Worm (Caenorhabditis elegans) whole organism, L3 larva: ENCODE measurements around the gene srab-6.

Source experiments
- aly-2 ChIP-seq: fragments of 150-350 bp; optimal IDR thresholded peaks from 2 replicates; lab custom pipeline; 2014; ENCODE audit warnings: missing biosample characterization, missing genetic modification characterization
- ceh-28 ChIP-seq: fragments of 150-350 bp; optimal IDR thresholded peaks from 2 replicates; lab custom pipeline; 2014; ENCODE audit warnings: missing biosample characterization, missing genetic modification reagents, missing genetic modification characterization
- ceh-82 ChIP-seq: fragments of 150-350 bp; optimal IDR thresholded peaks from 2 replicates; lab custom pipeline; 2014; ENCODE audit warnings: missing biosample characterization, missing genetic modification characterization
- fos-1 ChIP-seq: fragments of 150-350 bp; optimal IDR thresholded peaks from 2 replicates; lab custom pipeline; 2014; ENCODE audit warnings: missing biosample characterization, missing genetic modification characterization
- jun-1 ChIP-seq: fragments of 150-350 bp; optimal IDR thresholded peaks from 2 replicates; lab custom pipeline; 2014; ENCODE audit warnings: missing biosample characterization, missing genetic modification reagents, missing genetic modification characterization
- lin-39 ChIP-seq: fragments of 150-350 bp; optimal IDR thresholded peaks from 2 replicates; lab custom pipeline; 2018; ENCODE audit warnings: missing biosample characterization, missing genetic modification reagents, missing genetic modification characterization
- mdl-1 ChIP-seq: fragments of 150-350 bp; optimal IDR thresholded peaks from 2 replicates; lab custom pipeline; 2014; ENCODE audit warnings: missing biosample characterization, missing genetic modification characterization
- nhr-11 ChIP-seq: fragments of 150-350 bp; optimal IDR thresholded peaks from 2 replicates; lab custom pipeline; 2014; ENCODE audit warnings: missing biosample characterization, missing genetic modification characterization
- nhr-237 ChIP-seq: fragments of 150-350 bp; optimal IDR thresholded peaks from 2 replicates; lab custom pipeline; 2014; ENCODE audit warnings: missing biosample characterization, missing genetic modification characterization
- nhr-77 ChIP-seq: fragments of 150-350 bp; optimal IDR thresholded peaks from 2 replicates; lab custom pipeline; 2014; ENCODE audit warnings: missing biosample characterization, missing genetic modification characterization
- pha-4 ChIP-seq: fragments of 150-350 bp; optimal IDR thresholded peaks from 2 replicates; lab custom pipeline; 2014; ENCODE audit warnings: missing biosample characterization, missing genetic modification reagents, missing genetic modification characterization
- skn-1 ChIP-seq: fragments of 150-350 bp; optimal IDR thresholded peaks from 2 replicates; lab custom pipeline; 2014; ENCODE audit warnings: missing biosample characterization, missing genetic modification characterization
- unc-62 ChIP-seq: fragments of 150-350 bp; sonication (generic microtip); optimal IDR thresholded peaks from 4 replicates; lab custom pipeline; 2014; ENCODE audit warnings: missing biosample characterization, missing genetic modification reagents, missing genetic modification characterization

ce11 chrV:3162299-3162698 is 10.5 kb upstream of the srab-6 start:
- no peak for TF ChIP-seq nhr-77 (tag; lab: Kevin White, UChicago)
- no peak for TF ChIP-seq aly-2
- no peak for TF ChIP-seq nhr-11 (tag; lab: Kevin White, UChicago)
- no peak for TF ChIP-seq jun-1 (tag; lab: Kevin White, UChicago)
- no peak for TF ChIP-seq unc-62 (GFP tag; lab: Kevin White, UChicago)
- no peak for TF ChIP-seq nhr-237
- no peak for TF ChIP-seq skn-1
- no peak for TF ChIP-seq ceh-82 (tag; lab: Kevin White, UChicago)
- TF ChIP-seq fos-1 = no peak
- no peak for TF ChIP-seq pha-4 (tag; lab: Kevin White, UChicago)
- no peak for TF ChIP-seq ceh-28 (tag; lab: Kevin White, UChicago)
- TF ChIP-seq mdl-1 = no peak
- TF ChIP-seq lin-39 (tag; lab: Kevin White, UChicago) = no peak
